Fruit fly (Drosophila melanogaster) whole organism, pupa: Measurements from ENCODE around the gene CG15498.

Experiments used
- CG10348 ChIP-seq: fragments of 200-800 bp; sonication (Bioruptor generic); IDR thresholded peaks from 2 replicates; pipeline ENCODE4 v1.3.6; 2022; ENCODE audit warnings: missing biosample characterization, missing genetic modification characterization
- CG12605 ChIP-seq: fragments of 200-800 bp; sonication (Bioruptor generic); IDR thresholded peaks from 2 replicates; pipeline ENCODE4 v1.3.6; 2022; ENCODE audit warnings: missing biosample characterization, missing genetic modification characterization
- CG13204 ChIP-seq: fragments of 200-800 bp; sonication (Bioruptor generic); optimal IDR thresholded peaks from 2 replicates; lab custom pipeline; 2018; ENCODE audit warnings: missing biosample characterization, mild to moderate bottlenecking, missing genetic modification characterization, moderate library complexity
- CG14655 ChIP-seq: fragments of 200-800 bp; sonication (Bioruptor generic); optimal IDR thresholded peaks from 3 replicates; lab custom pipeline; 2017; ENCODE audit warnings: mild to moderate bottlenecking, missing biosample characterization, missing genetic modification reagents, missing genetic modification characterization
- CG15710 ChIP-seq: fragments of 200-800 bp; sonication (Bioruptor generic); optimal IDR thresholded peaks from 2 replicates; lab custom pipeline; 2018; ENCODE audit warnings: missing biosample characterization, mild to moderate bottlenecking, missing genetic modification characterization, moderate library complexity
- CG17806 ChIP-seq: fragments of 200-800 bp; sonication (Bioruptor generic); optimal IDR thresholded peaks from 2 replicates; lab custom pipeline; 2018; ENCODE audit warnings: missing biosample characterization, mild to moderate bottlenecking, missing genetic modification characterization, moderate library complexity
- CG32121 ChIP-seq: fragments of 200-800 bp; sonication (Bioruptor generic); IDR thresholded peaks from 2 replicates; pipeline ENCODE4 v1.3.6; 2022; ENCODE audit warnings: missing biosample characterization, missing genetic modification characterization
- CG34367 ChIP-seq: fragments of 200-800 bp; sonication (Bioruptor generic); optimal IDR thresholded peaks from 2 replicates; lab custom pipeline; 2018; ENCODE audit warnings: missing biosample characterization, mild to moderate bottlenecking, missing genetic modification characterization
- CG4496 ChIP-seq: fragments of 200-800 bp; sonication (Bioruptor generic); IDR thresholded peaks from 3 replicates; pipeline ENCODE4 v1.3.6; 2022; ENCODE audit warnings: missing biosample characterization, missing genetic modification characterization
- CG8159 ChIP-seq: fragments of 200-800 bp; sonication (Bioruptor generic); optimal IDR thresholded peaks from 3 replicates; lab custom pipeline; 2018; ENCODE audit warnings: missing biosample characterization, mild to moderate bottlenecking, missing genetic modification characterization, moderate library complexity
- CG8301 ChIP-seq: fragments of 200-800 bp; sonication (Bioruptor generic); optimal IDR thresholded peaks from 2 replicates; lab custom pipeline; 2018; ENCODE audit warnings: missing biosample characterization, mild to moderate bottlenecking, missing genetic modification characterization
- CG9948 ChIP-seq: fragments of 200-800 bp; sonication (Bioruptor generic); optimal IDR thresholded peaks from 2 replicates; lab custom pipeline; 2018; ENCODE audit warnings: missing biosample characterization, mild to moderate bottlenecking, missing genetic modification characterization, moderate library complexity
- D1 ChIP-seq: fragments of 200-800 bp; sonication (Bioruptor generic); optimal IDR thresholded peaks from 2 replicates; lab custom pipeline; 2018; ENCODE audit warnings: missing biosample characterization, mild to moderate bottlenecking, missing genetic modification characterization, moderate library complexity
- EcR ChIP-seq: fragments of 200-800 bp; sonication (Bioruptor generic); optimal IDR thresholded peaks from 3 replicates; lab custom pipeline; 2019; ENCODE audit warnings: missing biosample characterization, missing genetic modification characterization, mild to moderate bottlenecking, moderate library complexity, missing genetic modification reagents
- Ets98B ChIP-seq: fragments of 200-800 bp; sonication (Bioruptor generic); IDR thresholded peaks from 2 replicates; pipeline ENCODE4 v1.3.6; 2022; ENCODE audit warnings: missing biosample characterization, missing genetic modification characterization
- Pif1A ChIP-seq: fragments of 200-800 bp; sonication (Bioruptor generic); optimal IDR thresholded peaks from 3 replicates; lab custom pipeline; 2016; ENCODE audit warnings: missing biosample characterization, missing genetic modification characterization
- Pif1B ChIP-seq: fragments of 200-800 bp; sonication (Bioruptor generic); optimal IDR thresholded peaks from 3 replicates; lab custom pipeline; 2016; ENCODE audit warnings: missing biosample characterization, missing genetic modification characterization
- Snoo ChIP-seq: fragments of 200-800 bp; sonication (Bioruptor generic); optimal IDR thresholded peaks from 3 replicates; lab custom pipeline; 2017; ENCODE audit warnings: missing biosample characterization, mild to moderate bottlenecking, missing genetic modification characterization, inconsistent platforms
- fd96Ca ChIP-seq: fragments of 200-800 bp; sonication (Bioruptor generic); IDR thresholded peaks from 3 replicates; pipeline ENCODE4 v1.3.6; 2022; ENCODE audit warnings: missing biosample characterization, missing genetic modification characterization
- gl ChIP-seq: fragments of 200-800 bp; sonication (Bioruptor generic); optimal IDR thresholded peaks from 2 replicates; lab custom pipeline; 2018; ENCODE audit warnings: missing biosample characterization, mild to moderate bottlenecking, missing genetic modification characterization
- rn ChIP-seq: fragments of 200-800 bp; sonication (Bioruptor generic); IDR thresholded peaks from 2 replicates; pipeline ENCODE4 v1.3.6; 2022; ENCODE audit warnings: missing biosample characterization, missing genetic modification characterization

CG15498 gene

dm6 chr3R:21569049-21569448, at the start of gene CG15498:
Gene CG15498, minus strand, starts transcription at chr3R:21569149.
- no peak for TF ChIP-seq CG15710 (tag; lab: Kevin White, UChicago)
- TF ChIP-seq CG14655 (GFP tag; lab: Kevin White, UChicago), result no peak
- TF ChIP-seq Snoo, result no peak
- no peak for TF ChIP-seq CG10348 (GFP tag; lab: Robert Waterston, UW)
- TF ChIP-seq CG32121 (GFP tag; lab: Robert Waterston, UW), result no peak
- TF ChIP-seq fd96Ca (GFP tag; lab: Robert Waterston, UW), result no peak
- no peak for TF ChIP-seq Pif1A (GFP tag; lab: Kevin White, UChicago)
- TF ChIP-seq CG4496, result no peak
- no peak for TF ChIP-seq CG12605
- TF ChIP-seq CG9948 (tag; lab: Kevin White, UChicago), result no peak
- TF ChIP-seq rn, result no peak
- TF ChIP-seq gl (tag; lab: Kevin White, UChicago), result no peak
- TF ChIP-seq Pif1B (GFP tag; lab: Kevin White, UChicago), result no peak
- TF ChIP-seq CG34367 (tag; lab: Kevin White, UChicago), result no peak
- no peak for TF ChIP-seq CG17806 (tag; lab: Kevin White, UChicago)

- peak; percentile 84 for TF ChIP-seq EcR
- TF ChIP-seq CG15710 (tag; lab: Kevin White, UChicago), result peak; percentile 28
- peak; percentile 20 for TF ChIP-seq CG14655 (GFP tag; lab: Kevin White, UChicago)
- TF ChIP-seq CG12605, result no peak
- no peak for TF ChIP-seq CG9948 (tag; lab: Kevin White, UChicago)
- no peak for TF ChIP-seq fd96Ca (GFP tag; lab: Robert Waterston, UW)
- TF ChIP-seq Pif1B (GFP tag; lab: Kevin White, UChicago), result peak; percentile 32
- peak; percentile 3 for TF ChIP-seq CG34367 (tag; lab: Kevin White, UChicago)
- peak; percentile 7 for TF ChIP-seq CG8301
- TF ChIP-seq CG17806 (tag; lab: Kevin White, UChicago), result no peak
- TF ChIP-seq CG32121 (GFP tag; lab: Robert Waterston, UW), result no peak
- TF ChIP-seq rn, result no peak
- TF ChIP-seq Pif1A (GFP tag; lab: Kevin White, UChicago), result peak; percentile 48
- TF ChIP-seq CG4496, result no peak
- TF ChIP-seq CG13204 (GFP tag; lab: Kevin White, UChicago), result peak; percentile 63
- TF ChIP-seq D1 (tag; lab: Kevin White, UChicago), result peak; percentile 40
- no peak for TF ChIP-seq Ets98B (GFP tag; lab: Robert Waterston, UW)
- no peak for TF ChIP-seq Snoo
- TF ChIP-seq CG8159 (tag; lab: Kevin White, UChicago), result peak; percentile 35
- TF ChIP-seq CG10348 (GFP tag; lab: Robert Waterston, UW), result no peak
- peak; percentile 70 for TF ChIP-seq gl (tag; lab: Kevin White, UChicago)
These were observed 49.6 kb upstream of the CG15498 start for dm6 chr3R:21618299-21619116.

dm6 chr3R:21616061-21616851, 47.3 kb upstream of the CG15498 start:
- TF ChIP-seq EcR (peak; percentile 92), gl (tag; lab: Kevin White, UChicago) (no peak), Snoo (peak; percentile 24), CG8301 (peak; percentile 11), Pif1B (GFP tag; lab: Kevin White, UChicago) (no peak), CG9948 (tag; lab: Kevin White, UChicago) (no peak), CG13204 (GFP tag; lab: Kevin White, UChicago) (peak; percentile 68), Pif1A (GFP tag; lab: Kevin White, UChicago) (no peak)

- no peak for TF ChIP-seq fd96Ca (GFP tag; lab: Robert Waterston, UW)
- TF ChIP-seq CG8159 (tag; lab: Kevin White, UChicago), result peak; percentile 63
- peak; percentile 40 for TF ChIP-seq EcR
- no peak for TF ChIP-seq CG12605
- TF ChIP-seq Pif1A (GFP tag; lab: Kevin White, UChicago), result peak; percentile 64
- peak; percentile 58 for TF ChIP-seq CG9948 (tag; lab: Kevin White, UChicago)
- no peak for TF ChIP-seq CG4496
- no peak for TF ChIP-seq Pif1B (GFP tag; lab: Kevin White, UChicago)
- peak; percentile 38 for TF ChIP-seq CG13204 (GFP tag; lab: Kevin White, UChicago)
- TF ChIP-seq CG15710 (tag; lab: Kevin White, UChicago), result peak; percentile 58
- no peak for TF ChIP-seq CG32121 (GFP tag; lab: Robert Waterston, UW)
- TF ChIP-seq CG34367 (tag; lab: Kevin White, UChicago), result peak; percentile 24
- TF ChIP-seq Snoo, result no peak
- TF ChIP-seq gl (tag; lab: Kevin White, UChicago), result peak; percentile 38
- TF ChIP-seq CG17806 (tag; lab: Kevin White, UChicago), result peak; percentile 56
- TF ChIP-seq D1 (tag; lab: Kevin White, UChicago), result no peak
- no peak for TF ChIP-seq Ets98B (GFP tag; lab: Robert Waterston, UW)
- no peak for TF ChIP-seq rn
- peak; percentile 63 for TF ChIP-seq CG8301
- TF ChIP-seq CG10348 (GFP tag; lab: Robert Waterston, UW), result no peak
- peak; percentile 74 for TF ChIP-seq CG14655 (GFP tag; lab: Kevin White, UChicago)
These were observed 46.0 kb upstream of the CG15498 start for dm6 chr3R:21614858-21615427.
